Worm (Caenorhabditis elegans): ENCODE results near the gene sri-51.
"Not testable (repeated sequence)": the region's sequence is repeated elsewhere in the genome, so short reads cannot be mapped to it uniquely, and the experiment has no call there.

sri-51 gene

ce11 chrII:3177663-3178062 is 21.2 kb downstream of the sri-51 start, which contains the start of gene sri-40:
TSS of gene sri-40 (plus strand) at chrII:3177963.
- TF ChIP-seq rec-8 (tag; optimal IDR thresholded peaks at IDR 0.05); F55B11.4 (tag; optimal IDR thresholded peaks at IDR 0.05; ENCODE audit: borderline replicate concordance, insufficient read depth); ztf-25 (GFP tag; IDR thresholded peaks at IDR 0.05): not testable (repeated sequence)

- TF ChIP-seq nhr-27 (tag; optimal IDR thresholded peaks at IDR 0.05), result no peak
- TF ChIP-seq Y95B8A.8 (GFP tag; IDR thresholded peaks at IDR 0.05), result no peak
- no peak for TF ChIP-seq F49E8.2 (tag; optimal IDR thresholded peaks at IDR 0.05; ENCODE audit: insufficient read depth)
- no peak for TF ChIP-seq pbrm-1 (GFP tag; IDR thresholded peaks at IDR 0.05)
Measured at ce11 chrII:3172176-3172575, 26.7 kb downstream of the sri-51 start, which contains the start of gene Y27F2A.10. TSS of gene Y27F2A.10 (minus strand) at chrII:3172276.

ce11 chrII:3170089-3170488 is 28.8 kb downstream of the sri-51 start, which contains the start of gene fbxc-55:
TSS of gene fbxc-55 (minus strand) at chrII:3170189.
- no peak for TF ChIP-seq C17E4.6 (GFP tag; IDR thresholded peaks at IDR 0.05)
- no peak for TF ChIP-seq egl-44 (GFP tag; IDR thresholded peaks at IDR 0.05)
- TF ChIP-seq hmg-1.2 (GFP tag; IDR thresholded peaks at IDR 0.05), result no peak
- TF ChIP-seq B0261.1 (tag; optimal IDR thresholded peaks at IDR 0.05), result no peak
- TF ChIP-seq F23B12.7 (tag; optimal IDR thresholded peaks at IDR 0.05; ENCODE audit: insufficient read depth), result no peak
- no peak for TF ChIP-seq nhr-90 (tag; optimal IDR thresholded peaks at IDR 0.05)
- TF ChIP-seq hlh-26 (GFP tag; conservative IDR thresholded peaks at IDR 0.05), result no peak
- TF ChIP-seq bed-2 (GFP tag; IDR thresholded peaks at IDR 0.05), result no peak
- no peak for TF ChIP-seq akir-1 (GFP tag; optimal IDR thresholded peaks at IDR 0.05)
- TF ChIP-seq hsf-1 (GFP tag; IDR thresholded peaks at IDR 0.05), result no peak
- TF ChIP-seq lin-26 (GFP tag; IDR thresholded peaks at IDR 0.05), result no peak
- TF ChIP-seq Y79H2A.3 (GFP tag; conservative IDR thresholded peaks at IDR 0.05), result no peak
- TF ChIP-seq cebp-2 (GFP tag; IDR thresholded peaks at IDR 0.05), result no peak
- no peak for TF ChIP-seq repo-1 (tag; optimal IDR thresholded peaks at IDR 0.05)
- no peak for TF ChIP-seq lin-35 (GFP tag; optimal IDR thresholded peaks at IDR 0.05)
- no peak for TF ChIP-seq aptf-3 (GFP tag; IDR thresholded peaks at IDR 0.05)
- no peak for TF ChIP-seq egl-18 (GFP tag; IDR thresholded peaks at IDR 0.05)
- TF ChIP-seq ztf-6 (GFP tag; IDR thresholded peaks at IDR 0.05), result no peak
- TF ChIP-seq let-607 (tag; optimal IDR thresholded peaks at IDR 0.05), result no peak
- no peak for TF ChIP-seq lsl-1 (GFP tag; optimal IDR thresholded peaks at IDR 0.05)

- TF ChIP-seq nfya-2 (GFP tag; IDR thresholded peaks at IDR 0.05), result no peak
- TF ChIP-seq lsl-1 (GFP tag; optimal IDR thresholded peaks at IDR 0.05), result no peak
- TF ChIP-seq nfyb-1 (GFP tag; IDR thresholded peaks at IDR 0.05), result no peak
- no peak for TF ChIP-seq ccch-3 (GFP tag; optimal IDR thresholded peaks at IDR 0.05)
- no peak for TF ChIP-seq F10E7.11 (tag; optimal IDR thresholded peaks at IDR 0.05)
- no peak for TF ChIP-seq ceh-91 (GFP tag; IDR thresholded peaks at IDR 0.05)
- no peak for TF ChIP-seq pbrm-1 (GFP tag; IDR thresholded peaks at IDR 0.05)
- TF ChIP-seq hmg-1.2 (GFP tag; IDR thresholded peaks at IDR 0.05), result no peak
- TF ChIP-seq F37B4.10 (GFP tag; IDR thresholded peaks at IDR 0.05), result no peak
- TF ChIP-seq mcd-1 (GFP tag; IDR thresholded peaks at IDR 0.05), result no peak
- TF ChIP-seq lir-1 (GFP tag; conservative IDR thresholded peaks at IDR 0.05), result no peak
- TF ChIP-seq nfya-1 (tag; optimal IDR thresholded peaks at IDR 0.05; ENCODE audit: borderline replicate concordance, insufficient read depth), result no peak
- TF ChIP-seq ceh-27 (GFP tag; optimal IDR thresholded peaks at IDR 0.05), result no peak
- TF ChIP-seq madf-6 (GFP tag; IDR thresholded peaks at IDR 0.05), result no peak
- TF ChIP-seq F22D6.2 (tag; optimal IDR thresholded peaks at IDR 0.05), result no peak
- no peak for TF ChIP-seq nhr-90 (tag; optimal IDR thresholded peaks at IDR 0.05)
- no peak for TF ChIP-seq T07F8.4 (tag; optimal IDR thresholded peaks at IDR 0.05)
Measured at ce11 chrII:3158985-3159384, 39.9 kb downstream of the sri-51 start, which contains the start of gene sri-34. TSS of gene sri-34 (minus strand) at chrII:3159085.
